Fruit fly (Drosophila melanogaster): ENCODE results near the gene CG13460.

- TF ChIP-seq usp (GFP tag; optimal IDR thresholded peaks at IDR 0.05), result no peak
- TF ChIP-seq psq (optimal IDR thresholded peaks at IDR 0.05), result no peak
These were observed 19.0 kb downstream of the CG13460 start, which contains the start of gene Rpn12R for dm6 chr3L:15042470-15042869.
